Worm (Caenorhabditis elegans) whole organism, L4/young adult: ENCODE data around the gene spsb-2.

ENCODE experiments used
- dao-5 ChIP-seq: sonication (generic microtip); optimal IDR thresholded peaks from 2 replicates; lab custom pipeline; 2016; ENCODE audit warnings: missing genotype, missing genetic modification characterization, moderate library complexity, missing compliant biosample characterization
- him-1 ChIP-seq: sonication (generic microtip); optimal IDR thresholded peaks from 2 replicates; lab custom pipeline; 2016; ENCODE audit warnings: missing genotype, missing genetic modification reagents, missing genetic modification characterization, missing compliant biosample characterization

DNA sequence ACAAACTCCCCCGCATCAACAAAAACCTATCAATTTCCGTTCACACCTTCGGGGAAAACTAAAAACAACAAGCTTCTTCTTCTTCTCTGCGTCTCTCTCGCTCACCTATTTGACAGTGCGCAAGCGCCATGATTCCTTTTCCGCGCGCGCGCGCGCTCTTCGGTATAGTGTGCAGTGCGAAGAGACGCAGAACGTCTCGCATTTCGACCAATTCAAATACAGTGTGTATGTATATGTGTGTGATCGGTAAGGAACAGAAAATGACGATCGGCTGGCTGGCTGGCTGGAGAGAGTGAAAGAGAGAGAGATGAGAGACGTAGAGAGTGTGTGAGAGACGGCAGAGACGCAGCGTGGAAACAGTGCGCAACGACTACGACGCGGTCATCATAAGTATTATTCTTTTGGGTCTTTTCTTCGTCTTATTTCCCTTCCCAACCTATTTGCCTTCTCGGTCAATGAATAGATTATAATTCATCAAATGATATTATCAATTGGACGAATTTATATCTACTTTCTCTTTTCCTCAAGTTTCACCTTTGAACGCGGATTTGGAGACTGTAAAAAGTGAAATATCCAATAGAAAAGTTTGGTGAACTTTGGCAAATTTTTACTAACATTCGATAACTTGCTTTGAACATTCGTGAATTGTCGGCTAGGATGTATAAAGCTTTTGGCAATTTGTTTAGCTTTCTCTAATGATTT, 33.1 kb downstream of the spsb-2 start:
- no peak for TF ChIP-seq him-1 (tag; lab: Kevin White, UChicago)
- TF ChIP-seq dao-5, result no peak
